Worm (Caenorhabditis elegans) whole organism, L4/young adult: Measurements from ENCODE around the gene Y53F4B.12.
"Not testable (repeated sequence)": the region's sequence is repeated elsewhere in the genome, so short reads cannot be mapped to it uniquely, and the experiment has no call there.

ENCODE experiments used
- W03F9.2 ChIP-seq: fragments of 150-350 bp; optimal IDR thresholded peaks from 2 replicates; lab custom pipeline; 2014; ENCODE audit warnings: missing biosample characterization, missing genetic modification characterization
- dao-5 ChIP-seq: sonication (generic microtip); optimal IDR thresholded peaks from 2 replicates; lab custom pipeline; 2016; ENCODE audit warnings: missing genotype, missing genetic modification characterization, moderate library complexity, missing compliant biosample characterization
- him-1 ChIP-seq: sonication (generic microtip); optimal IDR thresholded peaks from 2 replicates; lab custom pipeline; 2016; ENCODE audit warnings: missing genotype, missing genetic modification reagents, missing genetic modification characterization, missing compliant biosample characterization

Y53F4B.12 gene

DNA sequence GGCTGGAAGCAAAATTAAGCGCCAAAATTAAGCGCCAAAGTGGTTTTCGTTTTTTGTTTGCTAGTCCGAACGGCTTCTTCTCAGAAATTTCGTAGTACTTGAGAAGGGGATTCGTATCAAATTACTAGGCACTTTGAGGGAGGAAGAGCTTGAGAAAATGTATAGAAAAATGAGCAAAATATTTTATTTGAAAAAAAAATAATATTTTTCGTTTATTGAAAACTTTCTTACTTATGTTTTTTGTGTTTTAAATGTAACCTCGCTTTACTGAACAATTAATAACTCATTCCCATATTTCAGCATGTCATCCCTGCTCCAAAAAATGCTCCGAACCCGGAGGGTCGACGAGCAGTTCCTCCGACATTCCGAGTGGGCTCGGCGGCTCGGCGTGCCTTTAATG lies at the start of gene Y53F4B.12:
Y53F4B.12 (plus strand) TSS at position 301 of the 400 bp plus-strand sequence.
- no peak for TF ChIP-seq W03F9.2 (tag; lab: Kevin White, UChicago)
- no peak for TF ChIP-seq him-1 (tag; lab: Kevin White, UChicago)
- TF ChIP-seq dao-5 (tag; lab: Kevin White, UChicago), result no peak

DNA sequence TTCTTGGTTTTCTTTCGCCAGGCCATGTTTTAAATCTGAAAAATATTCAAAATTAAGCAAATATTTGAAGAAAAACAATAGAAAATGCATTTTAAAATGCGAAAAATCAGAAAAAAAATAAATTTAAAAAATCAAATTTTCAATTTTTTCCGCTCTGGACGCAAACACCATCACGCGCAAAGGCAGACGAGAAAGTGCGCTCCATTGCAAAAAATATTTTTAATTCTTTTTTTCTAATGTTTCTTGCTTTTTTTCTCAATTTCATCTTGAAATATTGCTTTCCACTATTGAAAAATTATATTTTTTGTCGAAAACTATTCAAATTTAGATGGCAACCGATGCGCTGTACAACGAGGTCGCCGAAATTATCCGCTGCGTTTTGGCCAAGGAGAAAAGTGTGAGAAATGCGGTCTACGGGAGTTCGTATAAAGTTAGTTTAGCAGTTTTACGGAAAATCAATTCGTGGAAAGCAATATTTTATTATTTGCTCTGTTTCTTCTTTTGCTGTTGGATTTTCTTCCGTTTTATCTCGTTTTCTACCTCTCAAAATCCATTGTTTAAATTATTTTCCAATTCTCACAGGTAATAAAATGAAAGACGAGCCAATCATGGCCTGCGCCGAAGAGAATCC lies 49.6 kb upstream of the Y53F4B.12 start, which contains the start of the genes pole-4, nsun-5 and metl-2:
pole-4 (minus strand) TSS at position 35 of the 631 bp plus-strand sequence.
nsun-5 (plus strand) TSS at position 298 of the 631 bp plus-strand sequence.
metl-2 (plus strand) TSS at position 581 of the 631 bp plus-strand sequence.
- no peak for TF ChIP-seq dao-5 (tag; lab: Kevin White, UChicago)
- TF ChIP-seq W03F9.2 (tag; lab: Kevin White, UChicago), result peak; percentile 35

DNA sequence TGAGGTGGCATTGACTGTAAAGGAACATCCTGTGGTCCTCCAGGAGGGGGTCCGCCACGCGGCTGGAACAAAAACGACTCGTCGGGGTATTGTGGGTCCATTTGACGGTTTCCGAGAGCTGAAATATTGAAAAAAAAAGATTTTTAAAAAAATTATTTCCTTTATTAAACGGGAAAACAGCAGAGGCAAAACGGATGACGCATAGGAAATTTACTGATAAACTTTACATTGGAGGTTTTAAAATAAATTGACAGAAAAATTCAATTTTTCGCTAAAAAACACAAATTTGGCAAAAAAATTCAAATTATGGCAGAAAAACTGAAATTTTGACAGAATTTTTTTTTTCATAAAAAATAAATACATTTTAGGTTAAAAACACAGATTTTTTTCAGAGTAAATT lies 35.1 kb upstream of the Y53F4B.12 start, which contains the start of gene Y53F4B.5:
Y53F4B.5 (minus strand) TSS at position 101 of the 400 bp plus-strand sequence.
- TF ChIP-seq dao-5 (tag; lab: Kevin White, UChicago), result no peak
- no peak for TF ChIP-seq W03F9.2 (tag; lab: Kevin White, UChicago)
- no peak for TF ChIP-seq him-1 (tag; lab: Kevin White, UChicago)

DNA sequence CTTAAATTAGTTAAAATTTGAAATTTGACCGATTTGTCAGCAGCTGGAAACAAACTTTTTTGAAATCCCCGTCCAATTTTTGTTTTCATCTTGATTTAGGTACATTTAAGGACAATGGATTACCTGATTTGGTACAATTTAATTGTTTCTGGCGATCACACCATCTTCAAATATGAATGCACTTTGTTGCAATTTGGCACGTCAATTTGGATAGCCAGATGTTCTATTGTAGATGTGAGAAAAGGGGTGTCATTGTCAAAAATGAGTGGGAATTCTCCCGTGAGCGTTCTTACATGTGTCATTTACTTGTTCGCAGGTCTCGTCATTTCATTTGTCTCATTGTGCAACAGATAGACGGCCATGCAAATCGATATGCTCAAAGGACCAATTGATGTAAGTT lies 30.9 kb upstream of the Y53F4B.12 start, which contains the start of gene Y53F4B.43:
Y53F4B.43 (plus strand) TSS at position 301 of the 400 bp plus-strand sequence.
- not testable (repeated sequence) for TF ChIP-seq dao-5, him-1, W03F9.2 (tag; lab: Kevin White, UChicago)

DNA sequence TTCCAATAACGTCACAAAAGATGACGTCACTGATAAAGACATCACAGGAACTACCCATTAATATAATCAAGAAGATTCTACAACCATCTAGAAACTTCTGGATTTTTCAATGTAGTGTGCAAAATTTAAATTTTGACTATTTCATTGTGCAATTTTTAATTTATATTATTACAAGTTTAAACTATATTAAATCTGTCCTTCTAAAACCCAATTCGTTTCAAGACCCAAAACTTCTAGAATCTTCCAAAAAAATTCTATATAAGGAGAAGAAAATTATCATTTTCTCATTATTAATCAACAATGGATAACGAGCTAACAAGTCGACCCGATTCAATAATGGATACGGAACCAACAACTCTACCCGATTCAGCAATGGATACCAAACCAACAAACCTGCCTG lies 26.4 kb upstream of the Y53F4B.12 start, which contains the start of gene Y53F4B.7:
Y53F4B.7 (plus strand) TSS at position 301 of the 400 bp plus-strand sequence.
- not testable (repeated sequence) for TF ChIP-seq W03F9.2, him-1, dao-5 (tag; lab: Kevin White, UChicago)

DNA sequence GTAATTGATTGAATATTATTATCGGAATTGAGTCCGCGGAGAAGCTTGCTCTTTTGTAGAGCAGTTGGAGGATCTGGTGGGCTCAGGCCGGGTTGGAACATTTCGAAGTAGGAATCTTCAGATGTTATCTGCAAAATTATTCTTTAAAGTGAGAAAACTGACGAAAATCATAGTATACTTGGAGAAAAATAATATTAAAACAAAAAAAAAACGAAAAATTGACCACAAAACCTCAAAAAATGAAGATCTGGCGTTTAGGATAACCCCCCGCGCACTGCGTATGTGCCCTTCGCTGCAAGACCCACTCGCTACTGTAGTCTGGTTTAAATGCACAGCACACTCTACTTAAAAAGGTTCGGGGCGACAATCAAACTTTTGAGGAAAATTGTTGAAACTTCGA lies 15.6 kb upstream of the Y53F4B.12 start, which contains the start of gene Y53F4B.10:
Y53F4B.10 (minus strand) TSS at position 101 of the 400 bp plus-strand sequence.
- TF ChIP-seq him-1 (tag; lab: Kevin White, UChicago), result no peak
- no peak for TF ChIP-seq dao-5 (tag; lab: Kevin White, UChicago)

DNA sequence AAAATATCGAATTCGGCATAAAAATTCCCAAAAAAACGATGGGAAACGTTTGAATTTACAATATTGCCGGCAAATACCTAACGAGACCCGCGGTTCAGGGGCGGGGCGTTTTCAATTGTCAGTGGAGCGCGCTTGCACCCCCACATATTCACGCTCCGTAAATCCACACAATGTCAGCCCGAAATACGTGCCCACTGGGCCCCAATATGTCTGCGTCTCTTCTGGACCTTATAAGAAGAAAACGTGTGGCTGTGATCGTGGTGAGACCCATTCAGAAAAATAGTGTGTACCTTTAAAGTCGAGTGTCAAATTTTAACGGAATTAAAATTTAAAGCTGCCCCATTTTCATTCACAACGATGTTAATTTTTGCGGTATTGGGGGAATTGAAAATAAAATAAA lies 14.5 kb upstream of the Y53F4B.12 start:
- no peak for TF ChIP-seq dao-5 (tag; lab: Kevin White, UChicago)
- no peak for TF ChIP-seq him-1 (tag; lab: Kevin White, UChicago)
- no peak for TF ChIP-seq W03F9.2 (tag; lab: Kevin White, UChicago)

DNA sequence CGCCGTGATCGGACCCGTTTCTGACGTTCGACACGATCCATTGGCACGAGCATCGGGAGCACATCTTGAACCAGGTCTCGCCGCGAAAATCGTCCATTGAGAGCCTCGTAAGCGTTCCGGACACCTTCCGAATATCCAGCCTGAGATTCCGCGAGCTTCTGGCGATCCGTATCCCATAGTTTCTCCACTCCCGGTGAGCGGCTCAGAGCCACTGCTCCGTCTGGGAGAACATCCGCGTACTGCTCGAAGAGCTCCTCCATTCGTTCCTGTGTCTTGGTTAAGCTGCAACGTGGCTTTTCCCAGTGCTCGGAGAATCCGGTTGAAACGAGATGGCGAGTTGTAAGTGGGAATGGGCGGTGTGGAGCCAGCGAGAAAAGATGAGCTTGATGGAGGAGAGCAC lies 13.9 kb upstream of the Y53F4B.12 start:
- TF ChIP-seq dao-5 (tag; lab: Kevin White, UChicago) (no peak), him-1 (tag; lab: Kevin White, UChicago) (no peak)

DNA sequence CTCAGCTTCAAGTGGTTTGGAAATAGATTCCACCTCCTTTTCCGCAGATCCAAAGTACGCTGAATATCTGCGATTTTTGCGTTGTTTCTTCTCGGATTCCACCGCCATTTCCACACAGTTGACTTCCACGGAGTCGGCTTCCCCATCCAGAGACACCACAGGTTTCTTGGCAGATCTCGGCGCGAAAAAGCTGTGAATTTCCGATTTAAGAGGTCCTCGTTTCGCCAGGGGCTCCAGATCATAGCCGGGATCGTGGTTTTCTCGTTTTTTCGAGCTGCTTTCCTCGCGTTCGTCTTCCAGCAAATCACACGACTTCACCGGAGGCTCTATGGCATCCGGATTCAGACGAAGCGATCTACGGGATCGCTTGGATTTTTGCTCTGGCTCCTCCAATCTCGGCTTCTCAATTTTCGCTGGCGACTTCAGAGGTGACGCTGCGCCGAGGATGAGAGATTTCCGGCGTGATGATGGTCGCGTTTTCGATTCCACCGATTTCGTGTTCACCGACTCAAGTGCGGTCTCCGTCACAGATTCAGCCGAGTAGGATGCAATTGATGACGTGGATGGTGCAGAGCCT lies 10.5 kb upstream of the Y53F4B.12 start:
- no peak for TF ChIP-seq him-1 (tag; lab: Kevin White, UChicago)
- TF ChIP-seq dao-5 (tag; lab: Kevin White, UChicago), result no peak
- no peak for TF ChIP-seq W03F9.2 (tag; lab: Kevin White, UChicago)

DNA sequence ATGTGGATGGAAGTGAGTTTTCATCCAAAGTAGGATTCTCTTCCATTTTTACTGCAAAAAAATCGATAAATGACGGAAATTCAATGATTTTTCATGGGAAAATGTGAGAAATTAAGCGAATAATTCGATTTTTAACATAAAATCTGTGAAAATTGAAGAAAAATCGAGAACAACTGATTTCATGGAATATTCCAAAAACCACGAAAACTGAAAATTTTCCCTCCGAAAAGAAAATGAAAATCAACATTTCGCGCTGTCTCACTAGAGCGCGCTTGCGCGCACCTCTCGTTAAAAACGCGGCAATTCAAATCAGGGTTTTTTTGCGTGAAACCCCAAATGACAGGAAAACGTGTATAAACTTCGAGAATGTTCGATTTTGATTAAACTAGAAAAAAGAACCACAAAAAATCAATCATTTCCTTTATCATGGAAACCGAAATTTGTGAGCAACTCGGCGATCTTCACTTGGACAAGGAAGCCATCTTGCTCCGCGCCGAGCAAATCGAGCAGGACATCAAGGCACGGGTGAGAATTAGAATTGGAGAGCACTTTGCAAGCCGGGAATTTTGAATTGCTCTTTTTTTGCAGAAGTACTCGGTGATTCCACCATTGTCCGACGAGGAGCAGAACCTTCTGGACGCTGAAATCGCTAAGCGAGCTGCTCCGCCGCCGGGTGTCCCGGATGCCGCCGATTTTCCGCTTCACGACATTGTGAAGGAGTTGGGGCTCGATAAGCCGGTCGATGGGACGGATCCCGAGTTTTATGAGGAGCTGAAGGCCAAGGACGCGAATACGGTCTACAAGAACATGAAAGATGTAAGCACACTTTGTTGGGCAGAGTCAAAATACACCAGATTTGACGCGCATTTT lies 8.4 kb upstream of the Y53F4B.12 start, which contains the start of the genes Y53F4B.9 and Y53F4B.11:
Y53F4B.9 (minus strand) TSS at position 51 of the 870 bp plus-strand sequence.
Y53F4B.11 (plus strand) TSS at position 383 of the 870 bp plus-strand sequence.
- TF ChIP-seq W03F9.2 (tag; lab: Kevin White, UChicago) (peak; percentile 42), dao-5 (tag; lab: Kevin White, UChicago) (no peak), him-1 (tag; lab: Kevin White, UChicago) (no peak)

DNA sequence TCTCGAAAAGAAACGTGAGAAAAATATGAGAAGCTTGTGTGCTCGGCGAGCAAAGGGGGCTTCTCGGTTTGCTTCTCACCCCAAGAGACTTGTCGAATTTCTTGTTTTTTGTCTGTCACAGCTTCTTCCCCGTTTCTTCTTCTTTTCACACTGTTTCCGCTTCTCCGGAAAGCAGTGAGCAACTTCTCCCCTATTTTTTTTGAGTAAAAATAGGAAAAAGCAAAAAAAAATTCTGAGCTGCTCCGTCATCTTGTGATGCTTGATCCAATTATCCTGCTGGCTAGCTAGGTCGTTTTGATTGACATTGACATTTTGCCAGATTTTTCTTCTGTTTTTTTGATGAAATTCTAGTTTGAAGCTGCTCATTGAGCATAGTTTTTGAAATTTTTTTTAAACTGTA lies 4.6 kb upstream of the Y53F4B.12 start, which contains the start of gene Y53F4B.51:
Y53F4B.51 (minus strand) TSS at position 63 of the 400 bp plus-strand sequence.
- TF ChIP-seq dao-5 (tag; lab: Kevin White, UChicago) (no peak), W03F9.2 (tag; lab: Kevin White, UChicago) (no peak), him-1 (tag; lab: Kevin White, UChicago) (no peak)

DNA sequence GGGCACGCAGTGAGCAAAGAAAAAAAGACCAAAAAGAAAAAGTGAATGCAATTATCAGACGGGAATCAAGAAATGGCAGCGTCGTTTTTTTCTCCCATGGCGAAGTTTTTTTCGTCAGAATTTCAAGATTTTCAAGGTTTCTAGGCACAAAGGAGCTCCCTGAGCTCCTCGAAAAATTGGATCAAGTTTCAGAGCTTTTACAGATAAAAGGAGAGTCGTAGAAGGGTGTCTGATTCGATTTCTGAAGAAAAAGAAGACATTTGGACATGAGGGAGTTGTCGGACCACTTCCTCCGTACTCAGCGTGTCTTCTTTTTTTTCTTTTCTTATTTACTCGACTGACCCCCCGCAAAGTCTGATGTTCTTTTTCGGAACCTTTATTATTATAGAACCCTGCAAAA lies 3.4 kb upstream of the Y53F4B.12 start:
- TF ChIP-seq W03F9.2 (tag; lab: Kevin White, UChicago) (no peak), dao-5 (tag; lab: Kevin White, UChicago) (no peak), him-1 (tag; lab: Kevin White, UChicago) (no peak)
